Worm (Caenorhabditis elegans): ENCODE measurements around the gene nhr-208.
A peak's percentile ranks its signal among the peaks of the same experiment; 100 is the strongest.

nhr-208 gene

ce11 chrV:12082932-12083331, 11.2 kb upstream of the nhr-208 start, which contains the start of gene R07B7.10:
Gene R07B7.10 (plus strand): TSS chrV:12083216.
- TF ChIP-seq ceh-83 (GFP tag; optimal IDR thresholded peaks at IDR 0.05) (no peak), hlh-1 (tag; optimal IDR thresholded peaks at IDR 0.05) (no peak)

- no peak for TF ChIP-seq nhr-2 (tag; optimal IDR thresholded peaks at IDR 0.05)
Observed at ce11 chrV:12084216-12084615, 9.9 kb upstream of the nhr-208 start, which contains the start of gene R07B7.8. Gene R07B7.8 (minus strand): TSS chrV:12084316.

ce11 chrV:12085867-12086634, 8.1 kb upstream of the nhr-208 start:
- TF ChIP-seq bed-3 (GFP tag; optimal IDR thresholded peaks at IDR 0.05) = no peak
- peak; percentile 67 for TF ChIP-seq hlh-1 (tag; optimal IDR thresholded peaks at IDR 0.05)

ce11 chrV:12086934-12087333, 7.2 kb upstream of the nhr-208 start, which contains the start of gene gana-1:
Gene gana-1 (plus strand): TSS chrV:12087234.
- no peak for TF ChIP-seq unc-39 (tag; optimal IDR thresholded peaks at IDR 0.05)
- no peak for TF ChIP-seq snpc-4 (tag; optimal IDR thresholded peaks at IDR 0.05)
- no peak for TF ChIP-seq sptf-1 (tag; optimal IDR thresholded peaks at IDR 0.05)
- TF ChIP-seq lsy-2 (tag; optimal IDR thresholded peaks at IDR 0.05) = no peak
- TF ChIP-seq ceh-43 (GFP tag; optimal IDR thresholded peaks at IDR 0.05) = no peak
- no peak for TF ChIP-seq pha-4 (tag; optimal IDR thresholded peaks at IDR 0.05)

ce11 chrV:12088773-12089172, 5.3 kb upstream of the nhr-208 start, which contains the start of gene R07B7.12:
Gene R07B7.12 (plus strand): TSS chrV:12089073.
- TF ChIP-seq unc-39 (tag; optimal IDR thresholded peaks at IDR 0.05) (no peak), ztf-11 (tag; optimal IDR thresholded peaks at IDR 0.05) (no peak), elt-3 (tag; optimal IDR thresholded peaks at IDR 0.05) (no peak), ceh-83 (GFP tag; optimal IDR thresholded peaks at IDR 0.05) (no peak), nhr-2 (tag; optimal IDR thresholded peaks at IDR 0.05) (no peak), zip-8 (tag; optimal IDR thresholded peaks at IDR 0.05) (no peak)

- TF ChIP-seq mep-1 (tag; optimal IDR thresholded peaks at IDR 0.05) = no peak
- TF ChIP-seq snpc-4 (tag; optimal IDR thresholded peaks at IDR 0.05) = no peak
- TF ChIP-seq nhr-12 (tag; optimal IDR thresholded peaks at IDR 0.05) = no peak
- TF ChIP-seq mls-2 (tag; optimal IDR thresholded peaks at IDR 0.05) = no peak
- no peak for TF ChIP-seq nhr-2 (tag; optimal IDR thresholded peaks at IDR 0.05)
- TF ChIP-seq tbx-8 (GFP tag; optimal IDR thresholded peaks at IDR 0.05) = no peak
- no peak for TF ChIP-seq sem-2 (GFP tag; optimal IDR thresholded peaks at IDR 0.05)
- no peak for TF ChIP-seq blmp-1 (tag; optimal IDR thresholded peaks at IDR 0.05)
- TF ChIP-seq unc-120 (tag; optimal IDR thresholded peaks at IDR 0.05; ENCODE audit: poor library complexity, severe bottlenecking) = no peak
- no peak for TF ChIP-seq pha-4 (tag; optimal IDR thresholded peaks at IDR 0.05)
Observed at ce11 chrV:12091759-12092158, 2.4 kb upstream of the nhr-208 start, which contains the start of gene nhr-206. Gene nhr-206 (plus strand): TSS chrV:12092006.

- TF ChIP-seq ces-1 (GFP tag; optimal IDR thresholded peaks at IDR 0.05) = peak; percentile 28
- no peak for TF ChIP-seq drap-1 (GFP tag; optimal IDR thresholded peaks at IDR 0.05)
Observed at ce11 chrV:12095865-12096264, 1.7 kb downstream of the nhr-208 start, which contains the start of gene nhr-207. Gene nhr-207 (plus strand): TSS chrV:12096146.

- TF ChIP-seq tbx-8 (GFP tag; optimal IDR thresholded peaks at IDR 0.05) = no peak
- TF ChIP-seq ces-1 (GFP tag; optimal IDR thresholded peaks at IDR 0.05) = no peak
- TF ChIP-seq bed-3 (GFP tag; optimal IDR thresholded peaks at IDR 0.05) = no peak
- no peak for TF ChIP-seq pha-4 (tag; optimal IDR thresholded peaks at IDR 0.05)
Observed at ce11 chrV:12098123-12098522, 4.0 kb downstream of the nhr-208 start, which contains the start of gene nhr-209. Gene nhr-209 (plus strand): TSS chrV:12098149.

ce11 chrV:12100794-12101343, 6.8 kb downstream of the nhr-208 start, which contains the start of gene nhr-154:
Gene nhr-154 (plus strand): TSS chrV:12101293.
- TF ChIP-seq unc-120 (tag; optimal IDR thresholded peaks at IDR 0.05; ENCODE audit: poor library complexity, severe bottlenecking) = no peak
- TF ChIP-seq nhr-237 (tag; optimal IDR thresholded peaks at IDR 0.05) = peak; percentile 27

Data from whole organism, mixed stage, embryonic.